Worm (Caenorhabditis elegans) whole organism, L2 larva: ENCODE data around the gene cisd-1.
A peak's percentile ranks its signal among the peaks of the same experiment; 100 is the strongest.

Source experiments
- F13H6.1 ChIP-seq: sonication (generic microtip); optimal IDR thresholded peaks from 2 replicates; lab custom pipeline; 2016; ENCODE audit warnings: missing genetic modification characterization, missing compliant biosample characterization
- R02D3.7 ChIP-seq: fragments of 150-350 bp; optimal IDR thresholded peaks from 2 replicates; lab custom pipeline; 2014; ENCODE audit warnings: missing biosample characterization, missing genetic modification characterization
- Y55F3AM.14 ChIP-seq: fragments of 200-800 bp; sonication (Bioruptor generic); optimal IDR thresholded peaks from 2 replicates; lab custom pipeline; 2018; ENCODE audit warnings: mild to moderate bottlenecking, missing genetic modification characterization, missing compliant biosample characterization
- ZK546.5 ChIP-seq: sonication (generic microtip); optimal IDR thresholded peaks from 2 replicates; lab custom pipeline; 2017; ENCODE audit warnings: missing biosample characterization, missing genetic modification characterization
- alr-1 ChIP-seq: fragments of 150-350 bp; optimal IDR thresholded peaks from 2 replicates; lab custom pipeline; 2014; ENCODE audit warnings: missing biosample characterization, missing genetic modification characterization
- aly-2 ChIP-seq: fragments of 150-350 bp; optimal IDR thresholded peaks from 2 replicates; lab custom pipeline; 2014; ENCODE audit warnings: missing biosample characterization, missing genetic modification characterization
- ama-1 ChIP-seq: fragments of 150-350 bp; optimal IDR thresholded peaks from 2 replicates; lab custom pipeline; 2018; ENCODE audit warnings: inconsistent platforms
- ceh-16 ChIP-seq: fragments of 150-350 bp; optimal IDR thresholded peaks from 2 replicates; lab custom pipeline; 2014; ENCODE audit warnings: missing biosample characterization, missing genetic modification characterization
- ceh-82 ChIP-seq: fragments of 150-350 bp; optimal IDR thresholded peaks from 2 replicates; lab custom pipeline; 2014; ENCODE audit warnings: missing biosample characterization, missing genetic modification characterization
- crh-2 ChIP-seq: sonication (generic microtip); optimal IDR thresholded peaks from 2 replicates; lab custom pipeline; 2017; ENCODE audit warnings: missing biosample characterization, missing genetic modification characterization
- dmd-4 ChIP-seq: sonication (generic microtip); optimal IDR thresholded peaks from 2 replicates; lab custom pipeline; 2017; ENCODE audit warnings: missing biosample characterization, missing genetic modification characterization
- egl-27 ChIP-seq: sonication (generic microtip); optimal IDR thresholded peaks from 3 replicates; lab custom pipeline; 2017; ENCODE audit warnings: missing biosample characterization, missing genetic modification reagents, missing genetic modification characterization
- elt-1 ChIP-seq: fragments of 150-350 bp; optimal IDR thresholded peaks from 2 replicates; lab custom pipeline; 2014; ENCODE audit warnings: missing biosample characterization, missing genetic modification characterization
- elt-3 ChIP-seq: sonication (generic microtip); optimal IDR thresholded peaks from 2 replicates; lab custom pipeline; 2017; ENCODE audit warnings: missing biosample characterization, missing genetic modification characterization
- fos-1 ChIP-seq: fragments of 150-350 bp; optimal IDR thresholded peaks from 2 replicates; lab custom pipeline; 2014; ENCODE audit warnings: missing biosample characterization, missing genetic modification characterization
- gmeb-1 ChIP-seq: fragments of 150-350 bp; optimal IDR thresholded peaks from 2 replicates; lab custom pipeline; 2014; ENCODE audit warnings: missing biosample characterization, missing genetic modification characterization
- lin-11 ChIP-seq: fragments of 150-350 bp; sonication (generic microtip); optimal IDR thresholded peaks from 2 replicates; lab custom pipeline; 2014; ENCODE audit warnings: missing biosample characterization, missing genetic modification characterization, inconsistent platforms, mixed read lengths
- lin-13 ChIP-seq: fragments of 150-350 bp; optimal IDR thresholded peaks from 2 replicates; lab custom pipeline; 2014; ENCODE audit warnings: missing biosample characterization, missing genetic modification reagents, missing genetic modification characterization
- lin-39 ChIP-seq: fragments of 150-350 bp; optimal IDR thresholded peaks from 2 replicates; lab custom pipeline; 2014; ENCODE audit warnings: missing biosample characterization, missing genetic modification reagents, missing genetic modification characterization
- mbf-1 ChIP-seq: sonication (generic microtip); optimal IDR thresholded peaks from 2 replicates; lab custom pipeline; 2017; ENCODE audit warnings: missing biosample characterization, missing genetic modification characterization
- mdl-1 ChIP-seq, 2 experiments: fragments of 150-350 bp in 1 of 2; sonication (generic microtip) in 1 of 2; optimal IDR thresholded peaks; 2 replicates each; lab custom pipeline; 2017; ENCODE audit warnings: missing biosample characterization in 2 of 2, missing genetic modification characterization in 2 of 2
- nhr-10 ChIP-seq: sonication (generic microtip); optimal IDR thresholded peaks from 2 replicates; lab custom pipeline; 2017; ENCODE audit warnings: missing biosample characterization, missing genetic modification characterization
- nhr-12 ChIP-seq: fragments of 150-350 bp; optimal IDR thresholded peaks from 2 replicates; lab custom pipeline; 2014; ENCODE audit warnings: missing biosample characterization, missing genetic modification characterization
- nhr-129 ChIP-seq: fragments of 150-350 bp; optimal IDR thresholded peaks from 2 replicates; lab custom pipeline; 2014; ENCODE audit warnings: missing biosample characterization, missing genetic modification characterization
- nhr-21 ChIP-seq: fragments of 150-350 bp; optimal IDR thresholded peaks from 2 replicates; lab custom pipeline; 2014; ENCODE audit warnings: missing biosample characterization, missing genetic modification characterization
- nhr-23 ChIP-seq: fragments of 150-350 bp; optimal IDR thresholded peaks from 2 replicates; lab custom pipeline; 2014; ENCODE audit warnings: missing biosample characterization, missing genetic modification reagents, missing genetic modification characterization
- nhr-25 ChIP-seq: fragments of 150-350 bp; sonication (generic microtip); optimal IDR thresholded peaks from 3 replicates; lab custom pipeline; 2014; ENCODE audit warnings: missing biosample characterization, missing genetic modification characterization
- nhr-6 ChIP-seq: fragments of 150-350 bp; optimal IDR thresholded peaks from 2 replicates; lab custom pipeline; 2014; ENCODE audit warnings: missing biosample characterization, missing genetic modification characterization
- nhr-77 ChIP-seq: fragments of 150-350 bp; optimal IDR thresholded peaks from 2 replicates; lab custom pipeline; 2014; ENCODE audit warnings: missing biosample characterization, missing genetic modification characterization
- peb-1 ChIP-seq: fragments of 150-350 bp; optimal IDR thresholded peaks from 2 replicates; lab custom pipeline; 2014; ENCODE audit warnings: missing biosample characterization, missing genetic modification characterization
- sem-4 ChIP-seq: fragments of 150-350 bp; optimal IDR thresholded peaks from 2 replicates; lab custom pipeline; 2014; ENCODE audit warnings: missing biosample characterization, missing genetic modification reagents, missing genetic modification characterization
- skn-1 ChIP-seq: sonication (generic microtip); optimal IDR thresholded peaks from 2 replicates; lab custom pipeline; 2017; ENCODE audit warnings: missing biosample characterization, missing genetic modification characterization
- sma-3 ChIP-seq: sonication (generic microtip); optimal IDR thresholded peaks from 2 replicates; lab custom pipeline; 2016; ENCODE audit warnings: missing genetic modification reagents, missing genetic modification characterization, missing compliant biosample characterization
- unc-39 ChIP-seq: fragments of 150-350 bp; optimal IDR thresholded peaks from 2 replicates; lab custom pipeline; 2014; ENCODE audit warnings: missing biosample characterization, missing genetic modification characterization
- unc-62 ChIP-seq: fragments of 150-350 bp; optimal IDR thresholded peaks from 2 replicates; lab custom pipeline; 2014; ENCODE audit warnings: missing biosample characterization, missing genetic modification reagents, missing genetic modification characterization
- zag-1 ChIP-seq: fragments of 150-350 bp; optimal IDR thresholded peaks from 2 replicates; lab custom pipeline; 2014; ENCODE audit warnings: missing biosample characterization, missing genetic modification characterization
- ztf-4 ChIP-seq: fragments of 150-350 bp; optimal IDR thresholded peaks from 2 replicates; lab custom pipeline; 2014; ENCODE audit warnings: missing biosample characterization, missing genetic modification characterization

Gene cisd-1

DNA sequence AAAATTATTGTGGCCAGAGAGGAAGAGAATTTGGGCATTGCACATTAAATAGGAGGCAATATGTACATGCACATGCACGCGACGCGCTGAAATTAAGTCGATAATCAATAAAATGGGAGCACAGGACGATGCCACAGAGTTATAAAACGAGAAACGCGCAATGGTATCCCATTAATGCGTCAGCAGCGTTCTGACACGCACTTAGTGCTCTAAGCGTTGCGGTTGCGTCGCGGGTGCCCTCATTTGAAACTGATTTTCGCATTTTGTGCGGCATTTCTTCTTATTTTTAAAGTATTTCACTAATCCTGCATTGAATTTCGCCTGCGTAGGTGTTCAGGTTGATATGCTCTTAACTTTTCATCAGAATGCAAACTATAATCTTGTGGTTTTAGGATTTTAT is 16.4 kb downstream of the cisd-1 start, which contains the start of gene rsp-1 (continued):
- TF ChIP-seq unc-62 (GFP tag; lab: Kevin White, UChicago) = no peak
- no peak for TF ChIP-seq lin-39 (tag; lab: Kevin White, UChicago)
- TF ChIP-seq lin-11 (tag; lab: Kevin White, UChicago) = peak; percentile 82
- TF ChIP-seq ZK546.5 (tag; lab: Kevin White, UChicago) = no peak
- TF ChIP-seq nhr-25 (tag; lab: Kevin White, UChicago) = peak; percentile 82
- peak; percentile 39 for TF ChIP-seq ceh-16 (tag; lab: Kevin White, UChicago)
- peak; percentile 30 for TF ChIP-seq ceh-82 (tag; lab: Kevin White, UChicago)
- peak; percentile 91 for TF ChIP-seq lin-13
- no peak for TF ChIP-seq mbf-1
- no peak for TF ChIP-seq nhr-12 (tag; lab: Kevin White, UChicago)
- TF ChIP-seq nhr-77 (tag; lab: Kevin White, UChicago) = no peak
- peak; percentile 90 for TF ChIP-seq F13H6.1 (tag; lab: Kevin White, UChicago)
- no peak for TF ChIP-seq elt-3 (tag; lab: Kevin White, UChicago)
- no peak for TF ChIP-seq dmd-4
- no peak for TF ChIP-seq aly-2 (tag; lab: Kevin White, UChicago)

DNA sequence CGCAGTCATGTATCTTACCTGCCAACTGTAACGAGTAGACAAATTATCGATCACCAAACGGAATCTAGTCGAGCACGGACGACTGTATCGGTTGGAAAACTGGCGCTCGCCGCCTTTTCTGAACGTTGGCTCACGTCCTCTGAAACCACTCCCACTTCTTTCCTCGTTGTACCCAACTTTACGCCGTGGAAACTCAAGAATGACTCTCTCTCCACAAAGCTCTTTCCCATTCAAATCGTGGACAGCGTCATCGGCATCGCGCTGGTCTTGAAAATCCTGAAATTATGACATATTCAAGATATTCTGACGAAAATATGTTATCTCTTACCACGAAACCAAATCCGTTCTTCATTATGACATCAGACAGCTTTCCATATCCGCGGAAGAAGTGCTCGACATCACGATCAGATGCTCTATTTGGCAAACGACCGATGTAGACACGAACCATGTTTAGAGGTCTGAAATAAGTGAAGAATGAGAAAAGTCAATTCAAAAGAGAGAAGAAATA is 16.9 kb downstream of the cisd-1 start, which contains the start of gene rsp-2:
Gene rsp-2 (minus strand): TSS at position 458 of the 508 bp plus-strand sequence.
- TF ChIP-seq lin-11 (tag; lab: Kevin White, UChicago) (no peak), sem-4 (no peak), nhr-12 (tag; lab: Kevin White, UChicago) (no peak), nhr-23 (no peak), zag-1 (tag; lab: Kevin White, UChicago) (no peak), elt-1 (tag; lab: Kevin White, UChicago) (no peak), fos-1 (tag; lab: Kevin White, UChicago) (no peak), unc-62 (GFP tag; lab: Kevin White, UChicago) (no peak), nhr-77 (tag; lab: Kevin White, UChicago) (no peak), nhr-129 (no peak), ztf-4 (no peak), crh-2 (no peak), sma-3 (GFP tag; lab: Kevin White, UChicago) (no peak), gmeb-1 (tag; lab: Kevin White, UChicago) (no peak), nhr-21 (tag; lab: Kevin White, UChicago) (no peak), nhr-10 (tag; lab: Kevin White, UChicago) (no peak), alr-1 (no peak), F13H6.1 (tag; lab: Kevin White, UChicago) (no peak)

DNA sequence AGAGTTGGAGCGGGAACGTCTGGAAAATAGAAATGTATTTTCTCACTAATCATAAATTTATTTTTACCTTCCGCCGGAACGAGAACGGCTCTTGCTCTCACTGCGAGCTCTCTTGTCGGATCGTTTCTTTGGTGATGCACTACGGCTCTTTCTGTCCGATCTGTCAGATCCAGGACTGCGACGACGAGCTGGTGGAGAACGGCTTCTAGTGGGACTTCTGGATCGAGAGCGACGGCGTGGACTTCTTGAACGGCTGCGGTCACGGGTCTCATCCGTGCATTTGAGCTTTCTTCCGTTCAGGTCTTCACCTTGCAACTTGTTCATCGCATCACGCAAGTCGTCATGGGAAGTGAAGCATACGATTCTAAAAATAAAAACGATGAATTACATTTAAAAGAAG is 17.7 kb downstream of the cisd-1 start:
- no peak for TF ChIP-seq ztf-4
- no peak for TF ChIP-seq ama-1

DNA sequence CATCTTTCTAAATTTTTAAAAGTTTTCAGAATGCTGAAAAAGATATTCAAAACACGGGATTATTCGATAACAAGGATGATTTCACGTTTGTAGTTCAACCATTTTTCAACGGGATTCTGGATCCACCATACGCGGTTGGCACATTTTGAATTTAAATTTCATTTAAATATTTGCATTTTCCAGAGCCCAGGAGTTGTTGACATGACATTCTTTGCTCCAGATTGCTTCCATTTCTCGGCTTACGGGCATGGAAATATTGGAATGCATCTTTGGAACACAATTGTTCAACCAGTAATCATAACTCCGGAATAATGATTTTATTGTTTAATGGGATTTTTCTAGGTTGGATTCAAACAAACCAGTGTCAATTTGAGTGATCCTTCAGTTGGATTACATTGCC is 18.5 kb downstream of the cisd-1 start:
- TF ChIP-seq Y55F3AM.14 (no peak), unc-39 (tag; lab: Kevin White, UChicago) (no peak), R02D3.7 (tag; lab: Kevin White, UChicago) (no peak), egl-27 (no peak), nhr-129 (no peak), nhr-6 (no peak), ZK546.5 (tag; lab: Kevin White, UChicago) (no peak), nhr-25 (tag; lab: Kevin White, UChicago) (no peak), skn-1 (tag; lab: Kevin White, UChicago) (no peak), mdl-1 (tag; optimal IDR thresholded peaks at IDR 0.05; lab: Kevin White, UChicago) (no peak), ceh-16 (tag; lab: Kevin White, UChicago) (no peak), aly-2 (tag; lab: Kevin White, UChicago) (no peak)

DNA sequence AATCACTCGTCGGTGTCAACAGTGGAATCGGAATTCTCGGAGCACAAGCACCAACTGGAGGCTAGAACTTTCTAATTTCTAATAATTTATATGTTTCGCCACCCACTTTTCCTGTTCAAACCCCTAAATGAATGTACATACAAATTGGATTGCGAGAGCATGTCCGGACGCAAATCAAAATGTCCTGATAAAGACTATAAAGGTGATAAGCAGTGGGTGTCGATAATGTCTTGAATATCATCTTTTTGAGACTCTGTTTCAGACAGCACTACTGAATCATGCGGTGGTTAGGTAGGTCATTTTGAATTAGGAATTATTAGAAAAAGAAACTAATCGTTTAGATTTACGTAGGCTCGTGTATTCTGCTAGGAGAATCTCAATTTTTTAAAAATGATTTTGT is 20.7 kb downstream of the cisd-1 start, which contains the start of gene W02B12.1:
Gene W02B12.1 (plus strand): TSS at position 269 of the 400 bp plus-strand sequence.
- TF ChIP-seq fos-1 (tag; lab: Kevin White, UChicago) (peak; percentile 79), peb-1 (no peak), skn-1 (tag; lab: Kevin White, UChicago) (peak; percentile 50), ama-1 (no peak)
